Worm (Caenorhabditis elegans): ENCODE results near the gene F58F12.2.

- TF ChIP-seq T07F8.4 (tag; optimal IDR thresholded peaks at IDR 0.05) = no peak
- TF ChIP-seq B0035.1 (tag; optimal IDR thresholded peaks at IDR 0.05) = no peak
- no peak for TF ChIP-seq unc-130 (GFP tag; optimal IDR thresholded peaks at IDR 0.05)
- no peak for TF ChIP-seq aptf-3 (GFP tag; IDR thresholded peaks at IDR 0.05)
- no peak for TF ChIP-seq nfya-1 (tag; optimal IDR thresholded peaks at IDR 0.05; ENCODE audit: borderline replicate concordance, insufficient read depth)
- TF ChIP-seq ztf-28 (GFP tag; IDR thresholded peaks at IDR 0.05) = no peak
- no peak for TF ChIP-seq ceh-40 (GFP tag; IDR thresholded peaks at IDR 0.05)
- no peak for TF ChIP-seq fkh-3 (tag; optimal IDR thresholded peaks at IDR 0.05)
Observed at ce11 chrII:6349968-6350367, 37.9 kb downstream of the F58F12.2 start.

All from whole organism, young adult.